Worm (Caenorhabditis elegans) whole organism, mixed stage, embryonic: Measurements from ENCODE around the gene fbxb-81.
"Not testable (repeated sequence)": the region's sequence is repeated elsewhere in the genome, so short reads cannot be mapped to it uniquely, and the experiment has no call there.

Experiments used
- M03D4.4 ChIP-seq: sonication (generic microtip); optimal IDR thresholded peaks from 2 replicates; lab custom pipeline; 2017; ENCODE audit warnings: mild to moderate bottlenecking, missing genetic modification characterization, missing compliant biosample characterization
- bed-3 ChIP-seq: fragments of 200-800 bp; sonication (Bioruptor generic); optimal IDR thresholded peaks from 3 replicates; lab custom pipeline; 2018; ENCODE audit warnings: mild to moderate bottlenecking, missing genetic modification characterization, moderate library complexity, missing compliant biosample characterization
- blmp-1 ChIP-seq: fragments of 150-350 bp; optimal IDR thresholded peaks from 2 replicates; lab custom pipeline; 2014; ENCODE audit warnings: missing biosample characterization, missing genetic modification characterization
- ceh-39 ChIP-seq: fragments of 150-350 bp; optimal IDR thresholded peaks from 2 replicates; lab custom pipeline; 2014; ENCODE audit warnings: missing biosample characterization, missing genetic modification characterization
- ceh-43 ChIP-seq: fragments of 200-800 bp; sonication (Bioruptor generic); optimal IDR thresholded peaks from 2 replicates; lab custom pipeline; 2018; ENCODE audit warnings: mild to moderate bottlenecking, missing genetic modification characterization, moderate library complexity, missing compliant biosample characterization
- ceh-83 ChIP-seq: fragments of 200-800 bp; sonication (Bioruptor generic); optimal IDR thresholded peaks from 2 replicates; lab custom pipeline; 2018; ENCODE audit warnings: mild to moderate bottlenecking, missing genetic modification characterization, missing compliant biosample characterization
- ces-1 ChIP-seq: fragments of 150-350 bp; optimal IDR thresholded peaks from 2 replicates; lab custom pipeline; 2014; ENCODE audit warnings: missing biosample characterization, missing genetic modification reagents, missing genetic modification characterization
- cnd-1 ChIP-seq: fragments of 200-800 bp; sonication (Bioruptor generic); optimal IDR thresholded peaks from 2 replicates; lab custom pipeline; 2018; ENCODE audit warnings: mild to moderate bottlenecking, missing genetic modification characterization, missing compliant biosample characterization
- drap-1 ChIP-seq: fragments of 200-800 bp; sonication (Bioruptor generic); optimal IDR thresholded peaks from 3 replicates; lab custom pipeline; 2018; ENCODE audit warnings: mild to moderate bottlenecking, missing genetic modification characterization, missing compliant biosample characterization
- elt-1 ChIP-seq: sonication (generic microtip); optimal IDR thresholded peaks from 2 replicates; lab custom pipeline; 2017; ENCODE audit warnings: missing genetic modification characterization, mild to moderate bottlenecking, missing compliant biosample characterization, antibody characterized with exemption, moderate library complexity, borderline replicate concordance; ENCODE audit not compliant: insufficient read depth
- elt-3 ChIP-seq: fragments of 150-350 bp; optimal IDR thresholded peaks from 2 replicates; lab custom pipeline; 2014; ENCODE audit warnings: missing biosample characterization, missing genetic modification characterization
- ham-2 ChIP-seq: fragments of 200-800 bp; sonication (Bioruptor generic); optimal IDR thresholded peaks from 2 replicates; lab custom pipeline; 2018; ENCODE audit warnings: mild to moderate bottlenecking, missing genetic modification characterization, missing compliant biosample characterization
- hlh-1 ChIP-seq: fragments of 150-350 bp; optimal IDR thresholded peaks from 2 replicates; lab custom pipeline; 2014; ENCODE audit warnings: missing biosample characterization, missing genetic modification reagents, missing genetic modification characterization
- lin-13 ChIP-seq: fragments of 150-350 bp; optimal IDR thresholded peaks from 2 replicates; lab custom pipeline; 2014; ENCODE audit warnings: missing biosample characterization, missing genetic modification characterization
- lin-32 ChIP-seq: fragments of 200-800 bp; sonication (Bioruptor generic); optimal IDR thresholded peaks from 2 replicates; lab custom pipeline; 2018; ENCODE audit warnings: mild to moderate bottlenecking, missing genetic modification characterization, missing compliant biosample characterization
- lsy-2 ChIP-seq: fragments of 150-350 bp; optimal IDR thresholded peaks from 2 replicates; lab custom pipeline; 2014; ENCODE audit warnings: missing biosample characterization, missing genetic modification characterization
- mep-1 ChIP-seq: fragments of 150-350 bp; optimal IDR thresholded peaks from 2 replicates; lab custom pipeline; 2017; ENCODE audit warnings: missing biosample characterization, missing genetic modification reagents, missing genetic modification characterization, inconsistent platforms
- mls-2 ChIP-seq: sonication (generic microtip); optimal IDR thresholded peaks from 2 replicates; lab custom pipeline; 2016; ENCODE audit warnings: mild to moderate bottlenecking, missing genetic modification characterization, moderate library complexity, missing compliant biosample characterization
- nhr-12 ChIP-seq: fragments of 150-350 bp; optimal IDR thresholded peaks from 2 replicates; lab custom pipeline; 2014; ENCODE audit warnings: missing biosample characterization, missing genetic modification characterization
- nhr-2 ChIP-seq: fragments of 150-350 bp; optimal IDR thresholded peaks from 2 replicates; lab custom pipeline; 2014; ENCODE audit warnings: missing biosample characterization, missing genetic modification characterization
- nhr-237 ChIP-seq: fragments of 150-350 bp; optimal IDR thresholded peaks from 2 replicates; lab custom pipeline; 2014; ENCODE audit warnings: missing biosample characterization, missing genetic modification characterization
- nhr-28 ChIP-seq: fragments of 150-350 bp; optimal IDR thresholded peaks from 2 replicates; lab custom pipeline; 2014; ENCODE audit warnings: missing biosample characterization, missing genetic modification characterization
- nhr-76 ChIP-seq: sonication (generic microtip); optimal IDR thresholded peaks from 2 replicates; lab custom pipeline; 2017; ENCODE audit warnings: missing biosample characterization, missing genetic modification characterization
- pha-4 ChIP-seq: fragments of 150-350 bp; optimal IDR thresholded peaks from 2 replicates; lab custom pipeline; 2018; ENCODE audit warnings: missing biosample characterization, missing genetic modification reagents, missing genetic modification characterization
- sem-2 ChIP-seq: fragments of 200-800 bp; sonication (Bioruptor generic); optimal IDR thresholded peaks from 2 replicates; lab custom pipeline; 2018; ENCODE audit warnings: mild to moderate bottlenecking, missing genetic modification characterization, missing compliant biosample characterization
- snpc-4 ChIP-seq: fragments of 150-350 bp; optimal IDR thresholded peaks from 2 replicates; lab custom pipeline; 2014; ENCODE audit warnings: missing biosample characterization, missing genetic modification characterization
- unc-120 ChIP-seq: sonication (generic microtip); optimal IDR thresholded peaks from 2 replicates; lab custom pipeline; 2017; ENCODE audit warnings: missing genetic modification characterization, missing compliant biosample characterization; ENCODE audit not compliant: poor library complexity, severe bottlenecking
- unc-39 ChIP-seq: fragments of 150-350 bp; optimal IDR thresholded peaks from 2 replicates; lab custom pipeline; 2014; ENCODE audit warnings: missing biosample characterization, missing genetic modification characterization
- ztf-11 ChIP-seq: fragments of 150-350 bp; optimal IDR thresholded peaks from 2 replicates; lab custom pipeline; 2014; ENCODE audit warnings: missing biosample characterization, missing genetic modification characterization

The fbxb-81 gene

ce11 chrIII:121983-122449 is 19.0 kb downstream of the fbxb-81 start, which contains the start of gene C29F9.12:
Gene C29F9.12 (minus strand): TSS chrIII:122033.
- TF ChIP-seq cnd-1, pha-4, M03D4.4 (tag; lab: Kevin White, UChicago): not testable (repeated sequence)

ce11 chrIII:120199-120598 is 20.8 kb downstream of the fbxb-81 start, which contains the start of gene pals-24:
Gene pals-24 (plus strand): TSS chrIII:120435.
- TF ChIP-seq elt-3 (tag; lab: Kevin White, UChicago) = no peak
- no peak for TF ChIP-seq blmp-1 (tag; lab: Kevin White, UChicago)
- no peak for TF ChIP-seq unc-39 (tag; lab: Kevin White, UChicago)
- no peak for TF ChIP-seq nhr-237 (tag; lab: Kevin White, UChicago)
- TF ChIP-seq unc-120 = no peak
- no peak for TF ChIP-seq ceh-39 (tag; lab: Kevin White, UChicago)
- TF ChIP-seq M03D4.4 (tag; lab: Kevin White, UChicago) = no peak
- TF ChIP-seq nhr-2 (tag; lab: Kevin White, UChicago) = no peak
- TF ChIP-seq nhr-28 (tag; lab: Kevin White, UChicago) = no peak
- no peak for TF ChIP-seq lin-13 (tag; lab: Kevin White, UChicago)
- no peak for TF ChIP-seq lsy-2
- TF ChIP-seq lin-32 (GFP tag; lab: Kevin White, UChicago) = no peak
- TF ChIP-seq nhr-12 (tag; lab: Kevin White, UChicago) = no peak
- TF ChIP-seq mls-2 = no peak
- TF ChIP-seq mep-1 = no peak
- no peak for TF ChIP-seq bed-3 (GFP tag; lab: Kevin White, UChicago)
- TF ChIP-seq sem-2 (GFP tag; lab: Kevin White, UChicago) = no peak
- no peak for TF ChIP-seq ceh-43 (GFP tag; lab: Kevin White, UChicago)
- no peak for TF ChIP-seq nhr-76 (tag; lab: Kevin White, UChicago)

- TF ChIP-seq nhr-28 (tag; lab: Kevin White, UChicago) (no peak), bed-3 (GFP tag; lab: Kevin White, UChicago) (no peak), ztf-11 (no peak), nhr-237 (tag; lab: Kevin White, UChicago) (no peak), nhr-2 (tag; lab: Kevin White, UChicago) (no peak), ham-2 (GFP tag; lab: Kevin White, UChicago) (no peak), ceh-39 (tag; lab: Kevin White, UChicago) (no peak), ces-1 (GFP tag; lab: Kevin White, UChicago) (no peak), M03D4.4 (tag; lab: Kevin White, UChicago) (no peak), lin-32 (GFP tag; lab: Kevin White, UChicago) (no peak), cnd-1 (tag; lab: Kevin White, UChicago) (no peak), mls-2 (no peak), hlh-1 (no peak), elt-1 (tag; lab: Kevin White, UChicago) (no peak), elt-3 (tag; lab: Kevin White, UChicago) (no peak)
- TF ChIP-seq, all 35 proteins: peak for 0
Observed at ce11 chrIII:117857-118256, 23.2 kb downstream of the fbxb-81 start.

ce11 chrIII:117210-117609 is 23.8 kb downstream of the fbxb-81 start, which contains the start of gene C29F9.5:
Gene C29F9.5 (plus strand): TSS chrIII:117510.
- TF ChIP-seq elt-1 (tag; lab: Kevin White, UChicago) = no peak
- TF ChIP-seq, all 35 proteins: peak for 0

- TF ChIP-seq nhr-76 (tag; lab: Kevin White, UChicago) = no peak
- no peak for TF ChIP-seq unc-120
- TF ChIP-seq pha-4 (tag; lab: Kevin White, UChicago) = no peak
- no peak for TF ChIP-seq lsy-2
- no peak for TF ChIP-seq ham-2 (GFP tag; lab: Kevin White, UChicago)
- TF ChIP-seq drap-1 (GFP tag; lab: Kevin White, UChicago) = no peak
- no peak for TF ChIP-seq bed-3 (GFP tag; lab: Kevin White, UChicago)
- no peak for TF ChIP-seq lin-13 (tag; lab: Kevin White, UChicago)
- TF ChIP-seq nhr-28 (tag; lab: Kevin White, UChicago) = no peak
- TF ChIP-seq ceh-83 (GFP tag; lab: Kevin White, UChicago) = no peak
- no peak for TF ChIP-seq blmp-1 (tag; lab: Kevin White, UChicago)
- no peak for TF ChIP-seq unc-39 (tag; lab: Kevin White, UChicago)
- no peak for TF ChIP-seq snpc-4 (tag; lab: Kevin White, UChicago)
- no peak for TF ChIP-seq nhr-2 (tag; lab: Kevin White, UChicago)
- no peak for TF ChIP-seq nhr-12 (tag; lab: Kevin White, UChicago)
- TF ChIP-seq M03D4.4 (tag; lab: Kevin White, UChicago) = no peak
- TF ChIP-seq cnd-1 (tag; lab: Kevin White, UChicago) = no peak
- no peak for TF ChIP-seq sem-2 (GFP tag; lab: Kevin White, UChicago)
- TF ChIP-seq, all 35 proteins: peak for 0
Observed at ce11 chrIII:114603-115002, 26.4 kb downstream of the fbxb-81 start, which contains the start of gene C29F9.6. Gene C29F9.6 (plus strand): TSS chrIII:114903.
